Fruit fly (Drosophila melanogaster): Measurements from ENCODE around the gene Drsl6.

DNA sequence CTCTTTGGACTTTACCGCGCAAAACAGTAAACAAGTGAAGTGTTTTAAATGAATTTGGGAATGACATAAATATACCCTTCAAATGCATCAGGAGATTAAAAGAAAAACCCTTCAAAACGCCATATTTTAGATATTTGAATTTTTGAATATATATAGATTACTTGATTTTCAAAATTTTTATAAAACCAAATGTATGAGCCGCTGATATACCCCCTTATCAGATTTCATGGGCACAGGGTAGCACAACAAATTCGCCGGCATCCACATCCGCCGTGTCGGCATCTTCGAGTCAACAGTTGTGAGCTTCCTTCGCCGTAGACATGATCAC lies 41.7 kb upstream of the Drsl6 start, which contains the start of gene Ids:
- TF ChIP-seq CG10321 (GFP tag; IDR thresholded peaks at IDR 0.05) (no peak; the same call in 1 of the 2 replicates), Xrp1 (GFP tag; IDR thresholded peaks at IDR 0.05) (peak; percentile 90), ssp (GFP tag; IDR thresholded peaks at IDR 0.05) (0 out of 2 replicates have a peak, but pooled peaks have one; percentile 26), Kr (GFP tag; optimal IDR thresholded peaks at IDR 0.05) (no peak), CG42726 (GFP tag; IDR thresholded peaks at IDR 0.05; ENCODE audit: partially characterized antibody) (no peak), zfh1 (GFP tag; IDR thresholded peaks at IDR 0.05) (peak; percentile 87), CG7786 (GFP tag; optimal IDR thresholded peaks at IDR 0.05) (no peak), CG17568 (GFP tag; optimal IDR thresholded peaks at IDR 0.05) (no peak), Gug (GFP tag; IDR thresholded peaks at IDR 0.05) (peak; percentile 30; the same call in 1 of the 4 replicates), CG4854 (GFP tag; optimal IDR thresholded peaks at IDR 0.05) (no peak), CG6683 (GFP tag; optimal IDR thresholded peaks at IDR 0.05) (peak; percentile 16)

All from whole organism, embryonic.